Fruit fly (Drosophila melanogaster) whole organism, embryonic: ENCODE measurements around the gene Hr78.

Experiments used
- Atf-2 ChIP-seq: fragments of 200-800 bp; sonication (Bioruptor generic); optimal IDR thresholded peaks from 2 replicates; lab custom pipeline; 2016; ENCODE audit warnings: missing biosample characterization, missing genetic modification characterization
- CG10267 ChIP-seq: fragments of 200-800 bp; sonication (Bioruptor generic); optimal IDR thresholded peaks from 2 replicates; lab custom pipeline; 2018; ENCODE audit warnings: missing biosample characterization, mild to moderate bottlenecking, missing genetic modification characterization, moderate library complexity
- CG11695 ChIP-seq: fragments of 200-800 bp; sonication (Bioruptor generic); IDR thresholded peaks from 3 replicates; pipeline ENCODE4 v1.3.6; 2022; ENCODE audit warnings: missing biosample characterization, missing genetic modification characterization
- CG13894 ChIP-seq: fragments of 200-800 bp; sonication (Bioruptor generic); optimal IDR thresholded peaks from 3 replicates; lab custom pipeline; 2018; ENCODE audit warnings: missing biosample characterization, mild to moderate bottlenecking, missing genetic modification characterization, moderate library complexity
- CG15073 ChIP-seq: fragments of 200-800 bp; sonication (Bioruptor generic); optimal IDR thresholded peaks from 2 replicates; lab custom pipeline; 2016; ENCODE audit warnings: missing biosample characterization, missing genetic modification characterization
- CG15269 ChIP-seq: fragments of 200-800 bp; sonication (Bioruptor generic); optimal IDR thresholded peaks from 2 replicates; lab custom pipeline; 2018; ENCODE audit warnings: missing biosample characterization, mild to moderate bottlenecking, missing genetic modification characterization, moderate library complexity
- CG15479 ChIP-seq: fragments of 200-800 bp; sonication (Bioruptor generic); optimal IDR thresholded peaks from 3 replicates; lab custom pipeline; 2019; ENCODE audit warnings: missing biosample characterization, mild to moderate bottlenecking, missing genetic modification characterization, moderate library complexity
- CG15696 ChIP-seq: fragments of 200-800 bp; sonication (Bioruptor generic); optimal IDR thresholded peaks from 2 replicates; lab custom pipeline; 2019; ENCODE audit warnings: missing biosample characterization, mild to moderate bottlenecking, missing genetic modification characterization, moderate library complexity
- CG16779 ChIP-seq: fragments of 200-800 bp; sonication (Bioruptor generic); IDR thresholded peaks from 2 replicates; pipeline ENCODE4 v1.3.6; 2022; ENCODE audit warnings: missing biosample characterization, missing genetic modification characterization
- CG17328 ChIP-seq: fragments of 200-800 bp; sonication (Bioruptor generic); IDR thresholded peaks from 2 replicates; pipeline ENCODE4 v1.3.6; 2022; ENCODE audit warnings: missing biosample characterization, missing genetic modification characterization
- CG18476 ChIP-seq: fragments of 200-800 bp; sonication (Bioruptor generic); optimal IDR thresholded peaks from 2 replicates; lab custom pipeline; 2016; ENCODE audit warnings: missing biosample characterization, mild to moderate bottlenecking, missing genetic modification characterization
- CG3065 ChIP-seq: fragments of 200-800 bp; sonication (Bioruptor generic); optimal IDR thresholded peaks from 2 replicates; lab custom pipeline; 2016; ENCODE audit warnings: missing biosample characterization, missing genetic modification characterization
- CG31388 ChIP-seq: fragments of 200-800 bp; sonication (Bioruptor generic); optimal IDR thresholded peaks from 2 replicates; lab custom pipeline; 2016; ENCODE audit warnings: missing biosample characterization, missing genetic modification characterization
- CG7271 ChIP-seq: fragments of 200-800 bp; sonication (Bioruptor generic); optimal IDR thresholded peaks from 2 replicates; lab custom pipeline; 2018; ENCODE audit warnings: missing biosample characterization, mild to moderate bottlenecking, missing genetic modification characterization, moderate library complexity
- CG7786 ChIP-seq: fragments of 200-800 bp; sonication (Bioruptor generic); optimal IDR thresholded peaks from 2 replicates; lab custom pipeline; 2016; ENCODE audit warnings: missing biosample characterization, missing genetic modification characterization
- Dfd ChIP-seq, 2 experiments: fragments of >200 bp; optimal IDR thresholded peaks; 2 replicates each; lab custom pipeline; 2017; ENCODE audit warnings: missing biosample characterization in 2 of 2, missing genetic modification characterization in 2 of 2
- Dp ChIP-seq: fragments of 200-800 bp; sonication (Bioruptor generic); optimal IDR thresholded peaks from 2 replicates; lab custom pipeline; 2018; ENCODE audit warnings: missing biosample characterization, mild to moderate bottlenecking, missing genetic modification characterization, moderate library complexity
- Hand ChIP-seq: fragments of 200-800 bp; sonication (Bioruptor generic); optimal IDR thresholded peaks from 2 replicates; lab custom pipeline; 2017; ENCODE audit warnings: mild to moderate bottlenecking, missing biosample characterization, missing genetic modification reagents, missing genetic modification characterization
- HmgZ ChIP-seq: fragments of 200-800 bp; sonication (Bioruptor generic); optimal IDR thresholded peaks from 2 replicates; lab custom pipeline; 2018; ENCODE audit warnings: missing biosample characterization, mild to moderate bottlenecking, missing genetic modification characterization
- Hr51 ChIP-seq, 2 experiments: fragments of 200-800 bp; sonication (Bioruptor generic); optimal IDR thresholded peaks; 2 replicates in 1 of 2; 3 replicates in 1 of 2; lab custom pipeline; 2016 to 2018; ENCODE audit warnings: missing biosample characterization in 2 of 2, missing genetic modification characterization in 2 of 2, mild to moderate bottlenecking in 1 of 2, moderate library complexity in 1 of 2
- Jarid2 ChIP-seq: fragments of 200-800 bp; sonication (Bioruptor generic); optimal IDR thresholded peaks from 3 replicates; lab custom pipeline; 2017; ENCODE audit warnings: mild to moderate bottlenecking, missing biosample characterization, missing genetic modification reagents, missing genetic modification characterization
- NC2α ChIP-seq: fragments of 200-800 bp; sonication (Bioruptor generic); optimal IDR thresholded peaks from 2 replicates; lab custom pipeline; 2016; ENCODE audit warnings: missing biosample characterization, missing genetic modification characterization
- Trl ChIP-seq, 3 experiments: fragments of >200 bp in 2 of 3; fragments of 200-800 bp in 1 of 3; sonication (Bioruptor generic) in 1 of 3; optimal IDR thresholded peaks; 2 replicates in 1 of 3; 3 replicates in 2 of 3; lab custom pipeline; 2016 to 2017; ENCODE audit warnings: missing biosample characterization in 1 of 3, missing genetic modification characterization in 1 of 3
- abd-A ChIP-seq: fragments of 200-800 bp; sonication (Bioruptor generic); optimal IDR thresholded peaks from 3 replicates; lab custom pipeline; 2019; ENCODE audit warnings: missing biosample characterization, mild to moderate bottlenecking, missing genetic modification characterization, moderate library complexity
- ac ChIP-seq: fragments of 200-800 bp; sonication (Bioruptor generic); optimal IDR thresholded peaks from 3 replicates; lab custom pipeline; 2017; ENCODE audit warnings: missing biosample characterization, mild to moderate bottlenecking, missing genetic modification characterization
- crp ChIP-seq, 2 experiments: fragments of 200-800 bp; sonication (Bioruptor generic); optimal IDR thresholded peaks; 2 replicates in 1 of 2; 3 replicates in 1 of 2; lab custom pipeline; 2017; ENCODE audit warnings: missing biosample characterization in 2 of 2, missing genetic modification characterization in 2 of 2, mild to moderate bottlenecking in 1 of 2, moderate library complexity in 1 of 2
- da ChIP-seq: fragments of 200-800 bp; sonication (Bioruptor generic); optimal IDR thresholded peaks from 2 replicates; lab custom pipeline; 2016; ENCODE audit warnings: missing biosample characterization, missing genetic modification characterization
- dan ChIP-seq: fragments of 200-800 bp; sonication (Bioruptor generic); IDR thresholded peaks from 2 replicates; pipeline ENCODE4 v1.3.6; 2022; ENCODE audit warnings: missing biosample characterization, missing genetic modification characterization
- dimm ChIP-seq: fragments of 200-800 bp; sonication (Bioruptor generic); IDR thresholded peaks from 2 replicates; pipeline ENCODE4 v1.3.6; 2022; ENCODE audit warnings: missing biosample characterization, missing genetic modification characterization
- ems ChIP-seq: fragments of 200-800 bp; sonication (Bioruptor generic); optimal IDR thresholded peaks from 3 replicates; lab custom pipeline; 2016; ENCODE audit warnings: missing biosample characterization, missing genetic modification characterization
- fd102C ChIP-seq: fragments of 200-800 bp; sonication (Bioruptor generic); optimal IDR thresholded peaks from 2 replicates; lab custom pipeline; 2018; ENCODE audit warnings: missing biosample characterization, mild to moderate bottlenecking, missing genetic modification characterization, moderate library complexity
- fu2 ChIP-seq: fragments of 200-800 bp; sonication (Bioruptor generic); optimal IDR thresholded peaks from 2 replicates; lab custom pipeline; 2016; ENCODE audit warnings: missing biosample characterization, missing genetic modification characterization
- gt ChIP-seq: fragments of 200-800 bp; sonication (Bioruptor generic); IDR thresholded peaks from 2 replicates; pipeline ENCODE4 v1.3.6; 2022; ENCODE audit warnings: missing biosample characterization, missing genetic modification characterization
- h ChIP-seq: fragments of >200 bp; optimal IDR thresholded peaks from 2 replicates; lab custom pipeline; 2017
- ham ChIP-seq: fragments of 200-800 bp; sonication (Bioruptor generic); IDR thresholded peaks from 2 replicates; pipeline ENCODE4 v1.3.6; 2022; ENCODE audit warnings: missing biosample characterization, missing genetic modification characterization
- inv ChIP-seq: fragments of 200-800 bp; sonication (Bioruptor generic); IDR thresholded peaks from 2 replicates; pipeline ENCODE4 v1.3.6; 2022; ENCODE audit warnings: missing biosample characterization, missing genetic modification characterization; ENCODE audit not compliant: partially characterized antibody
- jing ChIP-seq: fragments of 200-800 bp; sonication (Bioruptor generic); optimal IDR thresholded peaks from 2 replicates; lab custom pipeline; 2018; ENCODE audit warnings: missing biosample characterization, mild to moderate bottlenecking, missing genetic modification characterization
- kni ChIP-seq: fragments of 200-800 bp; sonication (Bioruptor generic); optimal IDR thresholded peaks from 3 replicates; lab custom pipeline; 2017; ENCODE audit warnings: mild to moderate bottlenecking, missing biosample characterization, missing genetic modification reagents, missing genetic modification characterization
- lilli ChIP-seq: fragments of 200-800 bp; sonication (Bioruptor generic); optimal IDR thresholded peaks from 3 replicates; lab custom pipeline; 2016; ENCODE audit warnings: missing biosample characterization, missing genetic modification characterization
- lmd ChIP-seq: fragments of 200-800 bp; sonication (Bioruptor generic); IDR thresholded peaks from 2 replicates; pipeline ENCODE4 v1.3.6; 2022; ENCODE audit warnings: missing biosample characterization, missing genetic modification characterization
- mirr ChIP-seq: fragments of 200-800 bp; sonication (Bioruptor generic); optimal IDR thresholded peaks from 3 replicates; lab custom pipeline; 2018; ENCODE audit warnings: missing biosample characterization, mild to moderate bottlenecking, missing genetic modification characterization
- mld ChIP-seq: fragments of 200-800 bp; sonication (Bioruptor generic); IDR thresholded peaks from 3 replicates; pipeline ENCODE4 v1.3.6; 2022; ENCODE audit warnings: missing biosample characterization, missing genetic modification characterization; ENCODE audit not compliant: partially characterized antibody
- nerfin-2 ChIP-seq: fragments of 200-800 bp; sonication (Bioruptor generic); IDR thresholded peaks from 2 replicates; pipeline ENCODE4 v1.3.6; 2022; ENCODE audit warnings: missing biosample characterization, missing genetic modification characterization; ENCODE audit not compliant: partially characterized antibody
- phol ChIP-seq: fragments of 200-800 bp; sonication (Bioruptor generic); optimal IDR thresholded peaks from 3 replicates; lab custom pipeline; 2018; ENCODE audit warnings: missing biosample characterization, mild to moderate bottlenecking, missing genetic modification characterization, moderate library complexity
- repo ChIP-seq: fragments of 200-800 bp; sonication (Bioruptor generic); optimal IDR thresholded peaks from 2 replicates; lab custom pipeline; 2016; ENCODE audit warnings: missing biosample characterization, missing genetic modification characterization
- scrt ChIP-seq: fragments of 200-800 bp; sonication (Bioruptor generic); optimal IDR thresholded peaks from 2 replicates; lab custom pipeline; 2018; ENCODE audit warnings: missing biosample characterization, mild to moderate bottlenecking, missing genetic modification characterization, moderate library complexity
- sug ChIP-seq: fragments of 200-800 bp; optimal IDR thresholded peaks from 2 replicates; lab custom pipeline; 2019; ENCODE audit warnings: missing biosample characterization, mild to moderate bottlenecking, missing genetic modification characterization, moderate library complexity
- tna ChIP-seq: fragments of 200-800 bp; sonication (Bioruptor generic); IDR thresholded peaks from 2 replicates; pipeline ENCODE4 v1.3.6; 2022; ENCODE audit warnings: missing biosample characterization, missing genetic modification characterization; ENCODE audit not compliant: partially characterized antibody
- wek ChIP-seq: fragments of 200-800 bp; sonication (Bioruptor generic); optimal IDR thresholded peaks from 3 replicates; lab custom pipeline; 2018; ENCODE audit warnings: missing biosample characterization, mild to moderate bottlenecking, missing genetic modification characterization, moderate library complexity
- zen ChIP-seq: fragments of 200-800 bp; sonication (Bioruptor generic); optimal IDR thresholded peaks from 3 replicates; lab custom pipeline; 2018; ENCODE audit warnings: missing biosample characterization, mild to moderate bottlenecking, missing genetic modification characterization, moderate library complexity

Gene Hr78

dm6 chr3L:21479636-21480035 lies 17.7 kb downstream of the Hr78 start (continued):
- TF ChIP-seq crp (GFP tag; optimal IDR thresholded peaks at IDR 0.05; lab: Kevin White, UChicago): no peak
- TF ChIP-seq Dfd (GFP tag; optimal IDR thresholded peaks at IDR 0.05; lab: Kevin White, UChicago): no peak
- no peak for TF ChIP-seq CG10267 (tag; lab: Kevin White, UChicago)
- TF ChIP-seq CG13894 (tag; lab: Kevin White, UChicago): no peak
- no peak for TF ChIP-seq dimm (GFP tag; lab: Robert Waterston, UW)
- TF ChIP-seq CG16779: no peak
- no peak for TF ChIP-seq CG15479 (GFP tag; lab: Kevin White, UChicago)
- TF ChIP-seq CG3065 (GFP tag; lab: Kevin White, UChicago): peak; percentile 76
- no peak for TF ChIP-seq HmgZ (tag; lab: Kevin White, UChicago)
- TF ChIP-seq ems (GFP tag; lab: Kevin White, UChicago): no peak
- TF ChIP-seq fu2 (GFP tag; lab: Kevin White, UChicago): no peak
- peak; percentile 35 for TF ChIP-seq CG7271 (tag; lab: Kevin White, UChicago)
- TF ChIP-seq scrt: peak; percentile 60
- TF ChIP-seq sug (tag; lab: Kevin White, UChicago): no peak
- TF ChIP-seq mld (GFP tag; lab: Robert Waterston, UW): no peak
- TF ChIP-seq CG15073 (GFP tag; lab: Kevin White, UChicago): no peak
- no peak for TF ChIP-seq tna
- TF ChIP-seq Jarid2 (GFP tag; lab: Kevin White, UChicago): peak; percentile 79
- TF ChIP-seq fd102C (GFP tag; lab: Kevin White, UChicago): no peak
- no peak for TF ChIP-seq lmd (GFP tag; lab: Robert Waterston, UW)
- peak; percentile 67 for TF ChIP-seq kni (GFP tag; lab: Kevin White, UChicago)
- TF ChIP-seq CG31388: no peak
- no peak for TF ChIP-seq Dp
- TF ChIP-seq CG15696 (tag; lab: Kevin White, UChicago): no peak
- TF ChIP-seq Hr51 (GFP tag; optimal IDR thresholded peaks at IDR 0.05; lab: Kevin White, UChicago): no peak
- TF ChIP-seq abd-A (tag; lab: Kevin White, UChicago): no peak
- no peak for TF ChIP-seq inv
- peak; percentile 65 for TF ChIP-seq wek (GFP tag; lab: Kevin White, UChicago)
- TF ChIP-seq mirr (GFP tag; lab: Kevin White, UChicago): no peak
- TF ChIP-seq gt (GFP tag; lab: Robert Waterston, UW): no peak
- no peak for TF ChIP-seq CG18476 (GFP tag; lab: Kevin White, UChicago)
- TF ChIP-seq nerfin-2: no peak
- TF ChIP-seq NC2α (GFP tag; lab: Kevin White, UChicago): no peak
- no peak for TF ChIP-seq h (lab: Kevin White, UChicago)
- no peak for TF ChIP-seq ham (GFP tag; lab: Robert Waterston, UW)
- TF ChIP-seq CG7786 (GFP tag; lab: Kevin White, UChicago): no peak
- TF ChIP-seq CG11695 (GFP tag; lab: Robert Waterston, UW): no peak
- peak; percentile 40 for TF ChIP-seq ac (GFP tag; lab: Kevin White, UChicago)
- TF ChIP-seq phol: peak; percentile 62
- TF ChIP-seq jing (GFP tag; lab: Kevin White, UChicago): peak; percentile 1
- TF ChIP-seq repo (GFP tag; lab: Kevin White, UChicago): no peak
- TF ChIP-seq Hand: no peak
- peak; percentile 72 to 86 for TF ChIP-seq Trl (optimal IDR thresholded peaks at IDR 0.05; lab: Kevin White, UChicago)
- TF ChIP-seq Trl (GFP tag; optimal IDR thresholded peaks at IDR 0.05; lab: Kevin White, UChicago): peak; percentile 41
- no peak for TF ChIP-seq CG15269
- no peak for TF ChIP-seq zen (tag; lab: Kevin White, UChicago)
- no peak for TF ChIP-seq Atf-2 (GFP tag; lab: Kevin White, UChicago)
- no peak for TF ChIP-seq lilli (GFP tag; lab: Kevin White, UChicago)
- no peak for TF ChIP-seq dan (GFP tag; lab: Robert Waterston, UW)
- peak; percentile 78 for TF ChIP-seq CG17328 (GFP tag; lab: Robert Waterston, UW)
- TF ChIP-seq da: no peak
